Worm (Caenorhabditis elegans) whole organism, L4 larva: Measurements from ENCODE around the gene eif-1.A.

Source experiments
- F44E2.7 ChIP-seq: fragments of 200-800 bp; sonication (Bioruptor generic); IDR thresholded peaks from 2 replicates; pipeline ENCODE4 v2.1.2; 2022; ENCODE audit warnings: missing genetic modification characterization, missing compliant biosample characterization
- R02D3.7 ChIP-seq: fragments of 150-350 bp; sonication (generic microtip); optimal IDR thresholded peaks from 3 replicates; lab custom pipeline; 2014; ENCODE audit warnings: missing biosample characterization, missing genetic modification characterization
- T20F7.1 ChIP-seq: fragments of 200-800 bp; sonication (Bioruptor generic); optimal IDR thresholded peaks from 2 replicates; lab custom pipeline; 2018; ENCODE audit warnings: mild to moderate bottlenecking, missing genetic modification characterization, missing compliant biosample characterization
- Y48G9A.11 ChIP-seq: fragments of 200-800 bp; sonication (Bioruptor generic); IDR thresholded peaks from 2 replicates; pipeline ENCODE4 v1.3.6; 2022; ENCODE audit warnings: missing genetic modification reagents, missing genetic modification characterization, missing compliant biosample characterization
- Y5F2A.4 ChIP-seq: fragments of 200-800 bp; sonication (Bioruptor generic); optimal IDR thresholded peaks from 2 replicates; lab custom pipeline; 2018; ENCODE audit warnings: mild to moderate bottlenecking, missing genetic modification characterization, missing compliant biosample characterization
- Y75B8A.6 ChIP-seq: fragments of 200-800 bp; sonication (Bioruptor generic); IDR thresholded peaks from 2 replicates; pipeline ENCODE4 v1.3.6; 2022; ENCODE audit warnings: missing genetic modification reagents, missing genetic modification characterization, missing compliant biosample characterization
- ZK337.2 ChIP-seq: fragments of 200-800 bp; sonication (Bioruptor generic); IDR thresholded peaks from 2 replicates; pipeline ENCODE4 v1.3.6; 2022; ENCODE audit warnings: missing genetic modification reagents, missing genetic modification characterization, missing compliant biosample characterization
- arid-1 ChIP-seq: fragments of 200-800 bp; sonication (Bioruptor generic); conservative IDR thresholded peaks from 2 replicates; pipeline ENCODE4 v1.3.6; 2022; ENCODE audit warnings: missing genetic modification reagents, missing genetic modification characterization, missing compliant biosample characterization
- attf-4 ChIP-seq: sonication (generic microtip); optimal IDR thresholded peaks from 3 replicates; lab custom pipeline; 2017; ENCODE audit warnings: missing biosample characterization, missing genetic modification characterization
- ceh-28 ChIP-seq: fragments of 150-350 bp; optimal IDR thresholded peaks from 2 replicates; lab custom pipeline; 2014; ENCODE audit warnings: missing biosample characterization, missing genetic modification reagents, missing genetic modification characterization
- ctbp-1 ChIP-seq: fragments of 200-800 bp; sonication (Bioruptor generic); IDR thresholded peaks from 2 replicates; pipeline ENCODE4 v1.3.6; 2022; ENCODE audit warnings: missing genetic modification reagents, missing genetic modification characterization, missing compliant biosample characterization
- daf-16 ChIP-seq, 3 experiments: sonication (generic microtip); optimal IDR thresholded peaks; 2 replicates each; lab custom pipeline; 2016 to 2017; ENCODE audit warnings: missing genetic modification characterization in 3 of 3, missing genetic modification reagents in 3 of 3, mild to moderate bottlenecking in 2 of 3, missing compliant biosample characterization in 2 of 3, missing biosample characterization in 1 of 3, moderate library complexity in 1 of 3
- daf-8 ChIP-seq: fragments of 200-800 bp; sonication (Bioruptor generic); IDR thresholded peaks from 2 replicates; pipeline ENCODE4 v1.3.6; 2022; ENCODE audit warnings: missing genetic modification characterization, missing compliant biosample characterization
- dmd-8 ChIP-seq: fragments of 200-800 bp; sonication (Bioruptor generic); IDR thresholded peaks from 2 replicates; pipeline ENCODE4 v1.3.6; 2022; ENCODE audit warnings: missing genetic modification characterization, missing compliant biosample characterization
- dmd-9 ChIP-seq: fragments of 200-800 bp; sonication (Bioruptor generic); IDR thresholded peaks from 2 replicates; pipeline ENCODE4 v1.3.6; 2022; ENCODE audit warnings: missing genetic modification reagents, missing genetic modification characterization, missing compliant biosample characterization
- dve-1 ChIP-seq: sonication (generic microtip); optimal IDR thresholded peaks from 2 replicates; lab custom pipeline; 2017; ENCODE audit warnings: antibody characterized with exemption, mild to moderate bottlenecking, missing genetic modification characterization, missing compliant biosample characterization; ENCODE audit not compliant: insufficient read depth
- fkh-10 ChIP-seq: fragments of 150-350 bp; optimal IDR thresholded peaks from 2 replicates; lab custom pipeline; 2014; ENCODE audit warnings: missing biosample characterization, missing genetic modification reagents, missing genetic modification characterization
- fos-1 ChIP-seq: fragments of 150-350 bp; optimal IDR thresholded peaks from 2 replicates; lab custom pipeline; 2014; ENCODE audit warnings: missing biosample characterization, missing genetic modification characterization
- hlh-11 ChIP-seq: fragments of 200-800 bp; sonication (Bioruptor generic); optimal IDR thresholded peaks from 2 replicates; lab custom pipeline; 2018; ENCODE audit warnings: mild to moderate bottlenecking, missing genetic modification characterization, missing compliant biosample characterization
- hmg-1.1 ChIP-seq: fragments of 200-800 bp; sonication (Bioruptor generic); IDR thresholded peaks from 2 replicates; pipeline ENCODE4 v1.3.6; 2022; ENCODE audit warnings: missing genetic modification reagents, missing genetic modification characterization, missing compliant biosample characterization
- lim-7 ChIP-seq: fragments of 200-800 bp; sonication (Bioruptor generic); IDR thresholded peaks from 2 replicates; pipeline ENCODE4 v1.3.6; 2022; ENCODE audit warnings: missing genetic modification characterization, missing compliant biosample characterization
- lin-13 ChIP-seq: fragments of 150-350 bp; optimal IDR thresholded peaks from 2 replicates; lab custom pipeline; 2014; ENCODE audit warnings: missing biosample characterization, missing genetic modification reagents, missing genetic modification characterization
- lsy-2 ChIP-seq, 2 experiments: fragments of 150-350 bp in 1 of 2; sonication (generic microtip) in 1 of 2; optimal IDR thresholded peaks; 2 replicates each; lab custom pipeline; 2014 to 2017; ENCODE audit warnings: missing biosample characterization in 2 of 2, missing genetic modification characterization in 2 of 2
- mdl-1 ChIP-seq, 2 experiments: fragments of 150-350 bp in 1 of 2; sonication (generic microtip) in 1 of 2; optimal IDR thresholded peaks; 2 replicates each; lab custom pipeline; 2014 to 2017; ENCODE audit warnings: missing biosample characterization in 2 of 2, missing genetic modification characterization in 2 of 2
- mdt-29 ChIP-seq: fragments of 200-800 bp; sonication (Bioruptor generic); IDR thresholded peaks from 2 replicates; pipeline ENCODE4 v1.3.6; 2022; ENCODE audit warnings: missing genetic modification reagents, missing genetic modification characterization, missing compliant biosample characterization
- mxl-2 ChIP-seq: fragments of 200-800 bp; sonication (Bioruptor generic); conservative IDR thresholded peaks from 2 replicates; pipeline ENCODE4 v1.3.6; 2022; ENCODE audit warnings: missing genetic modification reagents, missing genetic modification characterization, missing compliant biosample characterization
- mxl-3 ChIP-seq: fragments of 200-800 bp; sonication (Bioruptor generic); optimal IDR thresholded peaks from 2 replicates; lab custom pipeline; 2018; ENCODE audit warnings: mild to moderate bottlenecking, missing genetic modification characterization, missing compliant biosample characterization
- nhr-237 ChIP-seq: sonication (generic microtip); optimal IDR thresholded peaks from 2 replicates; lab custom pipeline; 2017; ENCODE audit warnings: missing biosample characterization, missing genetic modification characterization
- nhr-25 ChIP-seq: sonication (generic microtip); optimal IDR thresholded peaks from 2 replicates; lab custom pipeline; 2017; ENCODE audit warnings: missing genetic modification characterization, mild to moderate bottlenecking, missing compliant biosample characterization, antibody characterized with exemption, moderate library complexity, borderline replicate concordance; ENCODE audit not compliant: insufficient read depth
- nhr-28 ChIP-seq: fragments of 150-350 bp; optimal IDR thresholded peaks from 2 replicates; lab custom pipeline; 2014; ENCODE audit warnings: missing biosample characterization, missing genetic modification characterization
- nhr-48 ChIP-seq: sonication (generic microtip); optimal IDR thresholded peaks from 2 replicates; lab custom pipeline; 2016; ENCODE audit warnings: mild to moderate bottlenecking, missing genetic modification characterization, missing compliant biosample characterization
- nhr-77 ChIP-seq: fragments of 150-350 bp; optimal IDR thresholded peaks from 2 replicates; lab custom pipeline; 2014; ENCODE audit warnings: missing biosample characterization, missing genetic modification characterization
- rbr-2 ChIP-seq: sonication (generic microtip); optimal IDR thresholded peaks from 2 replicates; lab custom pipeline; 2016; ENCODE audit warnings: missing genotype, missing genetic modification characterization, missing compliant biosample characterization
- set-16 ChIP-seq: fragments of 200-800 bp; sonication (Bioruptor generic); IDR thresholded peaks from 2 replicates; pipeline ENCODE4 v1.3.6; 2022; ENCODE audit warnings: missing genetic modification reagents, missing genetic modification characterization, missing compliant biosample characterization
- snpc-1.2 ChIP-seq: fragments of 200-800 bp; sonication (Bioruptor generic); IDR thresholded peaks from 2 replicates; pipeline ENCODE4 v1.3.6; 2022; ENCODE audit warnings: missing genetic modification reagents, missing genetic modification characterization, missing compliant biosample characterization
- snpc-4 ChIP-seq: fragments of 150-350 bp; optimal IDR thresholded peaks from 2 replicates; lab custom pipeline; 2014; ENCODE audit warnings: missing biosample characterization, missing genetic modification characterization
- spr-3 ChIP-seq: fragments of 200-800 bp; sonication (Bioruptor generic); optimal IDR thresholded peaks from 2 replicates; lab custom pipeline; 2018; ENCODE audit warnings: mild to moderate bottlenecking, missing genetic modification characterization, missing compliant biosample characterization
- unc-39 ChIP-seq: sonication (generic microtip); optimal IDR thresholded peaks from 2 replicates; lab custom pipeline; 2017; ENCODE audit warnings: missing biosample characterization, missing genetic modification characterization
- unc-62 ChIP-seq, 3 experiments: fragments of 150-350 bp in 1 of 3; sonication (generic microtip); optimal IDR thresholded peaks in 2 of 3; peaks in 1 of 3; 1 replicate in 1 of 3; 2 replicates in 2 of 3; lab custom pipeline; 2014 to 2017; ENCODE audit warnings: missing biosample characterization in 3 of 3, missing genetic modification characterization in 3 of 3, missing genetic modification reagents in 3 of 3, missing genotype in 1 of 3
- vab-7 ChIP-seq: fragments of 200-800 bp; sonication (Bioruptor generic); IDR thresholded peaks from 2 replicates; pipeline ENCODE4 v1.3.6; 2022; ENCODE audit warnings: missing genetic modification reagents, missing genetic modification characterization, missing compliant biosample characterization
- zfp-3 ChIP-seq: fragments of 200-800 bp; sonication (Bioruptor generic); conservative IDR thresholded peaks from 2 replicates; pipeline ENCODE4 v1.3.6; 2022; ENCODE audit warnings: missing genetic modification reagents, missing genetic modification characterization, missing compliant biosample characterization
- ztf-11 ChIP-seq: fragments of 150-350 bp; optimal IDR thresholded peaks from 2 replicates; lab custom pipeline; 2014; ENCODE audit warnings: missing biosample characterization, missing genetic modification characterization
- ztf-7 ChIP-seq: fragments of 150-350 bp; optimal IDR thresholded peaks from 2 replicates; lab custom pipeline; 2014; ENCODE audit warnings: missing biosample characterization, missing genetic modification characterization

eif-1.A gene

DNA sequence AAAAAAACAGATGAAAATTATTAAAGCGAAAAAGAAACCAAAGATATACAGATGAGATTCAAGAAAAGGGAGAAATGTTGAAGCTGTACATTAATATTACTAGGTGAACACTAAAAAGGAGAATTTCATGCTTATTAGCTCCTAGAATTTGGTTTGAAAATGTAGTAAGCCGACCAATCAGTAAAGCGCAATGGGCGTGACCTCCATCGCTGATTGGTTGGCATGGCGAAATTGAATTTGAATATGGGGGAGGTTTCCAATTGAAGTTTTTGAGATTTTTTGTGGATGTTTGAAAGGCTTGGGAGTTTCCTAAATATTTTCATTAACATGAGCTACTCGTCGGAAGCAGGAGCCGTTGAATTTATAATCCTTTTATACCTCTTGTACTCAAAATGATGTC lies 34.2 kb upstream of the eif-1.A start:
- TF ChIP-seq F44E2.7 (GFP tag; lab: Robert Waterston, UW): no peak
- TF ChIP-seq Y5F2A.4 (GFP tag; lab: Kevin White, UChicago): no peak
- TF ChIP-seq snpc-4 (tag; lab: Kevin White, UChicago): no peak
- TF ChIP-seq lsy-2 (tag; optimal IDR thresholded peaks at IDR 0.05; lab: Kevin White, UChicago): no peak
- no peak for TF ChIP-seq nhr-25 (tag; lab: Kevin White, UChicago)
- no peak for TF ChIP-seq mdl-1 (tag; optimal IDR thresholded peaks at IDR 0.05; lab: Kevin White, UChicago)
- no peak for TF ChIP-seq rbr-2 (tag; lab: Kevin White, UChicago)
- no peak for TF ChIP-seq daf-8 (GFP tag; lab: Robert Waterston, UW)
- no peak for TF ChIP-seq arid-1
- no peak for TF ChIP-seq dmd-9 (GFP tag; lab: Robert Waterston, UW)
- no peak for TF ChIP-seq T20F7.1 (GFP tag; lab: Kevin White, UChicago)
- TF ChIP-seq Y48G9A.11 (GFP tag; lab: Robert Waterston, UW): no peak
- TF ChIP-seq ztf-11 (tag; lab: Kevin White, UChicago): no peak
- no peak for TF ChIP-seq mxl-2

DNA sequence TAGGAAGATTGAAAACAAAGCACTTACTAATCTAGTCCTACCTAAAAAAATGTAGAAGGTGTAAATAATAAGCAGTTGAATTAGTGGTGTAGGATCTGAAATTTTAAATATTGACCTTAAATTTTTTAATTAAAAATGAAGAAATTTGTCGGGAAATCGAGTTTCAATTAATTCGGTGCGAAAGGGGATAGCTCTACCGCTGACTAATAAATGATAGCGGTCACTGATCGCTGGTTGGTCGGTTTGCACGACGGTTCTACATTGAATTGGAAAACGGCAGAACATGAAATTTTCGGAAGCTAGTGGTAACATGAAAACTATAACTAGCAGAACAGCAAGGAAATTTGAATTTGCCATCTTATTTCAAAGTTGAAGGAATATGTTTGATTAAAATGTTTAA lies 30.6 kb upstream of the eif-1.A start, which contains the start of gene set-15:
set-15 (minus strand) TSS at position 101 of the 400 bp plus-strand sequence.
- no peak for TF ChIP-seq nhr-237

DNA sequence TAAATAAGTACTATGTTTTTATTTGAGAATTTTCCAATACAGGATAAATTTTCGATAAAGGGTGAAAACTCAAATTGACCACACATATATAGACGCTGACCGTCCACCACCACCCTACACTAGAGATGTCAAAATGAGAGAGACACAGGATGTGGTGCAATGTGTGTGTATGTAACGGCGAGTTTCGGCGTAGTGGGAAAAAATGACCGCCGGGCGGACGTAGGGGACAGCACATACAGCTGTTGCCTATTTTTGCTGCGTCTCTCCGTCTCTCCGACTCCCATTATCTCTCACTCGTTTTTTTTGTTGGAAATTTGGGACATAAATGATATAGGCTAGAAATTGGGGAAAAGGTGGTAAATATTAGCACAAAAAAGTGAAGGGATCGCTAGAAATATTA lies 29.6 kb upstream of the eif-1.A start:
- TF ChIP-seq daf-16 (GFP tag; optimal IDR thresholded peaks at IDR 0.05; lab: Kevin White, UChicago): no peak
- TF ChIP-seq daf-16 (tag; optimal IDR thresholded peaks at IDR 0.05; lab: Kevin White, UChicago): peak; percentile 32
- TF ChIP-seq nhr-237: no peak
- peak in 1 of 2 experiments; percentile 97 for TF ChIP-seq unc-62 (GFP tag; optimal IDR thresholded peaks at IDR 0.05 in 1 of 2; lab: Kevin White, UChicago)
- no peak for TF ChIP-seq unc-62 (tag; optimal IDR thresholded peaks at IDR 0.05; lab: Kevin White, UChicago)
- peak; percentile 67 for TF ChIP-seq hlh-11 (tag; lab: Kevin White, UChicago)
- 0 out of 2 replicates have a peak, but pooled peaks have one; percentile 28 for TF ChIP-seq mdt-29 (GFP tag; lab: Robert Waterston, UW)
- no peak for TF ChIP-seq mxl-3 (GFP tag; lab: Kevin White, UChicago)
- TF ChIP-seq nhr-28 (tag; lab: Kevin White, UChicago): peak; percentile 47
- peak; percentile 22 for TF ChIP-seq dve-1 (tag; lab: Kevin White, UChicago)
- 0 out of 2 replicates have a peak, but pooled peaks have one; percentile 37 for TF ChIP-seq hmg-1.1 (GFP tag; lab: Robert Waterston, UW)

DNA sequence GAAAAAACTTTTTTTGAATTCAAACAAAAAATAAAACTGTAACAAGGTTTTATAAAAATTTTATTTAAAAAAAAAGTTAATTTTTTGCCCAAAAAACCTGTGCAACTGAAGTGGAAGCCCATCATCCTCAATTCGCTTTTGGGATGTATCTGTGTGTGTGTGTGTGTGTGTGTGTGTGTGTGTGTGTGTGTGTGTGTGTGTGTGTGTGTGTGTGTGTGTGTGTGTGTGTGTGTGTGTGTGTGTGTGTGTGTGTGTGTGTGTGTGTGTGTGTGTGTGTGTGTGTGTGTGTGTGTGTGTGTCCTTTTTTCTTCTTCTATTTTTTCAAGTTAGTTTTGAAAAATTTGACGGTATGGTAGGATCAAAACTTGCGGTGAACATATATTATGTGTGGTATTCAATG lies 26.0 kb upstream of the eif-1.A start:
- TF ChIP-seq snpc-1.2 (GFP tag; lab: Robert Waterston, UW) (0 out of 2 replicates have a peak, but pooled peaks have one; percentile 10), dve-1 (tag; lab: Kevin White, UChicago) (peak; percentile 13)

DNA sequence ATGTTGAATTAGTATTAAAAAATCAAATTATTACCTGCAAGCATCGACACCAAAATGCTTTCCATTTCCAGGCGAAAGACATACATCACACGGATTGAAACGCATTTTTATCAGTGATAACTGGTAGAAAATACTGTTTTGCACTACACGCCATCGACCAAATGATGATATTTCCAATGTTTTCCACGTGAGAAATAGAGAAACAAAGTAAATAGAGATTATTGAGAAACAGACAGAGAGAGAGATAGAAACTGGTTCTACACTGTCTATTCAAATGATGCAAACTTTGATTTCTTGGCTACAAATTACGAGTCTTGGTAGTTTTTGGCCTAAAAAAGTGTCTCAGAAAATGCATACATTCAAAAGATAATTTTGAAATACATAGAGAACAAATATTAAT lies 22.4 kb upstream of the eif-1.A start, which contains the start of gene nhr-104:
nhr-104 (minus strand) TSS at position 361 of the 400 bp plus-strand sequence.
- TF ChIP-seq mxl-3 (GFP tag; lab: Kevin White, UChicago) (peak; percentile 45), R02D3.7 (no peak), lin-13 (GFP tag; lab: Kevin White, UChicago) (no peak), ceh-28 (tag; lab: Kevin White, UChicago) (no peak), Y75B8A.6 (GFP tag; lab: Robert Waterston, UW) (no peak), ztf-7 (tag; lab: Kevin White, UChicago) (peak; percentile 14), fos-1 (tag; lab: Kevin White, UChicago) (no peak), vab-7 (GFP tag; lab: Robert Waterston, UW) (no peak), nhr-77 (tag; lab: Kevin White, UChicago) (peak; percentile 83), ctbp-1 (GFP tag; lab: Robert Waterston, UW) (no peak), nhr-48 (peak; percentile 63), lim-7 (GFP tag; lab: Robert Waterston, UW) (no peak), daf-8 (GFP tag; lab: Robert Waterston, UW) (no peak), spr-3 (GFP tag; lab: Kevin White, UChicago) (no peak), zfp-3 (GFP tag; lab: Robert Waterston, UW) (no peak), set-16 (GFP tag; lab: Robert Waterston, UW) (no peak), lsy-2 (tag; optimal IDR thresholded peaks at IDR 0.05; lab: Kevin White, UChicago) (peak in 1 of 2 experiments; percentile 59), dmd-8 (GFP tag; lab: Robert Waterston, UW) (no peak), ZK337.2 (no peak), fkh-10 (GFP tag; lab: Kevin White, UChicago) (no peak), Y5F2A.4 (GFP tag; lab: Kevin White, UChicago) (no peak), unc-39 (tag; lab: Kevin White, UChicago) (no peak), attf-4 (tag; lab: Kevin White, UChicago) (no peak)
